Fruit fly (Drosophila melanogaster) whole organism, adult: ENCODE data around the gene tHMG2.

Experiments used
- CG11617 ChIP-seq: fragments of 200-800 bp; sonication (Bioruptor generic); optimal IDR thresholded peaks from 2 replicates; lab custom pipeline; 2017; ENCODE audit warnings: mild to moderate bottlenecking, missing biosample characterization, missing genetic modification reagents, missing genetic modification characterization
- CG12768 ChIP-seq: fragments of 200-800 bp; sonication (Bioruptor generic); optimal IDR thresholded peaks from 2 replicates; lab custom pipeline; 2017; ENCODE audit warnings: missing biosample characterization, missing genetic modification characterization, mild to moderate bottlenecking, moderate library complexity, missing genetic modification reagents
- CG14711 ChIP-seq: fragments of 200-800 bp; sonication (Bioruptor generic); optimal IDR thresholded peaks from 2 replicates; lab custom pipeline; 2018; ENCODE audit warnings: missing biosample characterization, mild to moderate bottlenecking, missing genetic modification characterization, moderate library complexity
- CG1620 ChIP-seq: fragments of 200-800 bp; sonication (Bioruptor generic); optimal IDR thresholded peaks from 2 replicates; lab custom pipeline; 2016; ENCODE audit warnings: missing biosample characterization, missing genetic modification characterization
- CG33017 ChIP-seq: fragments of 200-800 bp; sonication (Bioruptor generic); optimal IDR thresholded peaks from 2 replicates; lab custom pipeline; 2018; ENCODE audit warnings: missing biosample characterization, mild to moderate bottlenecking, missing genetic modification characterization, moderate library complexity
- CG5204 ChIP-seq: fragments of 200-800 bp; sonication (Bioruptor generic); optimal IDR thresholded peaks from 2 replicates; lab custom pipeline; 2016; ENCODE audit warnings: missing biosample characterization, missing genetic modification characterization
- CG7045 ChIP-seq: fragments of 200-800 bp; sonication (Bioruptor generic); optimal IDR thresholded peaks from 2 replicates; lab custom pipeline; 2017; ENCODE audit warnings: missing biosample characterization, mild to moderate bottlenecking, missing genetic modification characterization
- CG7101 ChIP-seq: fragments of 200-800 bp; sonication (Bioruptor generic); optimal IDR thresholded peaks from 2 replicates; lab custom pipeline; 2018; ENCODE audit warnings: missing biosample characterization, mild to moderate bottlenecking, missing genetic modification characterization, moderate library complexity
- Clk ChIP-seq: fragments of 200-800 bp; sonication (Bioruptor generic); optimal IDR thresholded peaks from 2 replicates; lab custom pipeline; 2017; ENCODE audit warnings: missing biosample characterization, missing genetic modification characterization
- Crg-1 ChIP-seq: fragments of 200-800 bp; sonication (Bioruptor generic); optimal IDR thresholded peaks from 2 replicates; lab custom pipeline; 2016; ENCODE audit warnings: missing biosample characterization, missing genetic modification characterization
- Hr96 ChIP-seq: fragments of 200-800 bp; sonication (Bioruptor generic); optimal IDR thresholded peaks from 2 replicates; lab custom pipeline; 2016; ENCODE audit warnings: missing biosample characterization, missing genetic modification characterization
- Mnt ChIP-seq: fragments of 200-800 bp; sonication (Bioruptor generic); optimal IDR thresholded peaks from 2 replicates; lab custom pipeline; 2016; ENCODE audit warnings: missing biosample characterization, mild to moderate bottlenecking, missing genetic modification characterization
- bab1 ChIP-seq: fragments of 200-800 bp; sonication (Bioruptor generic); optimal IDR thresholded peaks from 3 replicates; lab custom pipeline; 2019; ENCODE audit warnings: missing biosample characterization, mild to moderate bottlenecking, missing genetic modification characterization, moderate library complexity
- cic ChIP-seq: fragments of 200-800 bp; sonication (Bioruptor generic); optimal IDR thresholded peaks from 2 replicates; lab custom pipeline; 2017; ENCODE audit warnings: missing biosample characterization, mild to moderate bottlenecking, missing genetic modification characterization, moderate library complexity
- cnc ChIP-seq, 2 experiments: fragments of >200 bp; optimal IDR thresholded peaks; 2 replicates each; lab custom pipeline; 2017
- kay ChIP-seq: fragments of 200-800 bp; sonication (Bioruptor generic); peaks from one replicate; lab custom pipeline; 2016; ENCODE audit warnings: missing biosample characterization, missing genetic modification characterization, borderline replicate concordance
- ovo ChIP-seq: fragments of 200-800 bp; sonication (Bioruptor generic); optimal IDR thresholded peaks from 2 replicates; lab custom pipeline; 2016; ENCODE audit warnings: missing biosample characterization, missing genetic modification characterization
- pad ChIP-seq: fragments of 200-800 bp; sonication (Bioruptor generic); optimal IDR thresholded peaks from 3 replicates; lab custom pipeline; 2017; ENCODE audit warnings: missing biosample characterization, missing genetic modification characterization, mild to moderate bottlenecking, moderate library complexity, missing genetic modification reagents
- tj ChIP-seq: fragments of 200-800 bp; sonication (Bioruptor generic); optimal IDR thresholded peaks from 3 replicates; lab custom pipeline; 2017; ENCODE audit warnings: missing biosample characterization, mild to moderate bottlenecking, missing genetic modification characterization, moderate library complexity
- toe ChIP-seq: fragments of 200-800 bp; sonication (Bioruptor generic); optimal IDR thresholded peaks from 2 replicates; lab custom pipeline; 2016; ENCODE audit warnings: missing biosample characterization, missing genetic modification characterization

Gene tHMG2

DNA sequence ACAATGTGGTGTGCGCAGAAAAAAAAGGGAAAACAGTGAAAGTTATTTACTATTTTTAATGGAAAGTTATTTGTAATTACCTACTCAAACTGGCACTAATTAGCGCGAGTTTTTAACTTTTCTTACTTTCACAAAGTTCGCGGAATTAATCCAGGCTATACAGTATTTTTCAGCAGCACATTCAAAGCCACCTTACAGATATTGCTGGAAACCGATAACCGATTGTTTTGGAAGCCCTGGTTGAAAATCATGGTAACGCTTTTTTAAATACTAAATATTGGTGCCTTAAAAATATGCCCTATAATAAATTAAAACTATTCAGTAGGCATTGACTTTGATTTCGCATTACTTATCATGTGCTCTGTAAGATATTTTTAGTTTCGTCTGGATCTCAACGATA, at the start of gene tHMG2:
Gene tHMG2, plus strand, starts transcription at position 187 of the 400 bp plus-strand sequence.
- TF ChIP-seq CG14711: no peak
- TF ChIP-seq Crg-1 (GFP tag; lab: Kevin White, UChicago): no peak
- TF ChIP-seq Mnt (GFP tag; lab: Kevin White, UChicago): no peak
- no peak for TF ChIP-seq CG12768 (GFP tag; lab: Kevin White, UChicago)
- no peak for TF ChIP-seq tj
- TF ChIP-seq CG7101 (tag; lab: Kevin White, UChicago): no peak
- no peak for TF ChIP-seq cic (GFP tag; lab: Kevin White, UChicago)
- no peak for TF ChIP-seq kay (GFP tag; lab: Kevin White, UChicago)
- TF ChIP-seq cnc (optimal IDR thresholded peaks at IDR 0.05; lab: Kevin White, UChicago): no peak
- no peak for TF ChIP-seq bab1 (GFP tag; lab: Kevin White, UChicago)
- no peak for TF ChIP-seq CG33017 (tag; lab: Kevin White, UChicago)
- no peak for TF ChIP-seq CG1620 (GFP tag; lab: Kevin White, UChicago)
- no peak for TF ChIP-seq Clk (GFP tag; lab: Kevin White, UChicago)
- TF ChIP-seq ovo (GFP tag; lab: Kevin White, UChicago): no peak
- TF ChIP-seq toe (GFP tag; lab: Kevin White, UChicago): no peak
- no peak for TF ChIP-seq CG7045 (GFP tag; lab: Kevin White, UChicago)
- no peak for TF ChIP-seq CG11617
- TF ChIP-seq Hr96 (GFP tag; lab: Kevin White, UChicago): no peak
- no peak for TF ChIP-seq CG5204

DNA sequence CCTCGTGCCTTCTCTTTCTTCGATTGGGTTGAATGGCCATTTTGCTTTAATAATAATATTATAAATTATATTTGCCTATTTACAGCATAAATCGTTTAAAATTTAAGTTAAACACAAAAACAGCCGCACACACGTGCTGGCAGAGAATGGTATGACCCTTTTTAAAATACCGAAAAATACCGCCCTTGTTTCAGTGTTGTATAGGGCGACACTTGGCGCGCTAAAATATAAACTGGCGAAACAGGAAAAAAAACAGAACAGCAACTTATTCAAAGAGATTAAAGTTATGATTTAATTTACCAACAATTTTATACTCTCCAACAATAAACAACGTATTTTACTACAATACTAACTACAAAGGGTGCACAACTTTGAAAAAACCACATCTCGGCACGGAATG, 46.3 kb upstream of the tHMG2 start, which contains the start of gene CG12499:
Gene CG12499, minus strand, starts transcription at position 95 of the 400 bp plus-strand sequence.
- TF ChIP-seq kay (GFP tag; lab: Kevin White, UChicago) (peak; percentile 93), bab1 (GFP tag; lab: Kevin White, UChicago) (peak; percentile 3), cnc (optimal IDR thresholded peaks at IDR 0.05; lab: Kevin White, UChicago) (no peak), Mnt (GFP tag; lab: Kevin White, UChicago) (peak; percentile 93)

DNA sequence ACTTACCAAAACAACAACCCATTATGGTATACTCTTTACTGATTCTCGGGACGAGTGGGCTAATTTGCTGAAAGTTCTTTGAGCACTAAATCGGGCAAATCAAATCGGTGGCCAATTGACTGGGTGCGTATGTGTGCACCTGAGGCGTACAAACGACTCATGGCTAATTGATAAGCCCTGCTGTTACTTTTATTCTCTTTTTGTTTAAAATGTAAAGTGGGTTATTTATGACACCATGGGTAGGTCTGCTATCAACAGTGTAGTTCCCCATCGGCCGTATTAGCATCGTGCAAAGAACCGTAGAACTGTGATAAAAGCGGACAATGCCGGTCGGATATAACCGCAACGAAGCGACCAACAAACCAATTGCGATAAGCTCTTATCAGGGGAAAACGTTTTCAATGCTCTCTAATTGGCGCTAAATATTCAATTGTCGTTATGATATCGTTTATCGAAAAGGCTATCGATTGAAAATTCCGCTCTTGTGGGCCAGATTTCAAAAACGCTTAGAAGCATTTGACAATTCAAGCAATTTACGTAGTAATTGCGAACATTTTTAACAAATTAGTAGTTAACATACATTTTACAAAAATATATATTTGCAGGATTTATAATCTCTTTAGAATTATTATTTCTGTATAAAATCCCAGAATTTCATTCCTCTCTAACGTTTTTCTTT, 45.4 kb upstream of the tHMG2 start, which contains the start of gene CG34288:
Gene CG34288, minus strand, starts transcription at position 69 of the 679 bp plus-strand sequence.
- TF ChIP-seq CG11617 (no peak), Crg-1 (GFP tag; lab: Kevin White, UChicago) (no peak), CG5204 (no peak), kay (GFP tag; lab: Kevin White, UChicago) (peak; percentile 62), CG7101 (tag; lab: Kevin White, UChicago) (peak; percentile 52), CG12768 (GFP tag; lab: Kevin White, UChicago) (peak; percentile 48), Clk (GFP tag; lab: Kevin White, UChicago) (no peak), cnc (optimal IDR thresholded peaks at IDR 0.05; lab: Kevin White, UChicago) (no peak), ovo (GFP tag; lab: Kevin White, UChicago) (no peak), Hr96 (GFP tag; lab: Kevin White, UChicago) (peak; percentile 9), CG7045 (GFP tag; lab: Kevin White, UChicago) (no peak), pad (GFP tag; lab: Kevin White, UChicago) (peak; percentile 14), tj (no peak), CG33017 (tag; lab: Kevin White, UChicago) (peak; percentile 38), Mnt (GFP tag; lab: Kevin White, UChicago) (peak; percentile 75), bab1 (GFP tag; lab: Kevin White, UChicago) (no peak), cic (GFP tag; lab: Kevin White, UChicago) (peak; percentile 87), toe (GFP tag; lab: Kevin White, UChicago) (peak; percentile 15)

DNA sequence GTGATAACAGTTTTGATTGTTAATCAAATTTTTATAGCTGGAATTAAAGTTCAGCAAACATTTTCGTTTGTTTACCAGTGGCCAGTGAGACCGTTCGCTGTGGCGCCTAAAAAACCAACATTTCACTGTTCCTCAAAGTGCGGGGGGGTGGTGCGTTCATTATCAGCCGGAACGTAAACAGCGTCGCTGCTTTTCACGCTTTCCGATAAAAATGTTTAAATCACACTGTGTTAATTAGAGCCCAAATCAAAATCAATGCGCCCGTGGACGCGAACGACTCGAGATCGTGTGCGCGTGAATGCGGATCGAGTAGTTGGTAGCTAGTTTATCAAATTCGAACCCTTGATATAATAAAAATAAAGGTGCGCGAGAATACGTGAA, 44.9 kb upstream of the tHMG2 start, which contains the start of gene CG34376:
Gene CG34376, plus strand, starts transcription at position 226 of the 381 bp plus-strand sequence.
- no peak for TF ChIP-seq tj
- no peak for TF ChIP-seq ovo (GFP tag; lab: Kevin White, UChicago)
- peak; percentile 79 for TF ChIP-seq Mnt (GFP tag; lab: Kevin White, UChicago)
- peak; percentile 74 for TF ChIP-seq CG12768 (GFP tag; lab: Kevin White, UChicago)
- peak; percentile 21 for TF ChIP-seq CG11617
- peak; percentile 15 for TF ChIP-seq CG7101 (tag; lab: Kevin White, UChicago)
- no peak for TF ChIP-seq kay (GFP tag; lab: Kevin White, UChicago)
- peak; percentile 61 for TF ChIP-seq Hr96 (GFP tag; lab: Kevin White, UChicago)
- peak; percentile 27 for TF ChIP-seq Crg-1 (GFP tag; lab: Kevin White, UChicago)
- no peak for TF ChIP-seq CG33017 (tag; lab: Kevin White, UChicago)
- no peak for TF ChIP-seq pad (GFP tag; lab: Kevin White, UChicago)
- TF ChIP-seq cic (GFP tag; lab: Kevin White, UChicago): peak; percentile 60
- no peak for TF ChIP-seq CG1620 (GFP tag; lab: Kevin White, UChicago)
- no peak for TF ChIP-seq CG14711
- peak; percentile 8 for TF ChIP-seq CG5204
- TF ChIP-seq bab1 (GFP tag; lab: Kevin White, UChicago): peak; percentile 48

DNA sequence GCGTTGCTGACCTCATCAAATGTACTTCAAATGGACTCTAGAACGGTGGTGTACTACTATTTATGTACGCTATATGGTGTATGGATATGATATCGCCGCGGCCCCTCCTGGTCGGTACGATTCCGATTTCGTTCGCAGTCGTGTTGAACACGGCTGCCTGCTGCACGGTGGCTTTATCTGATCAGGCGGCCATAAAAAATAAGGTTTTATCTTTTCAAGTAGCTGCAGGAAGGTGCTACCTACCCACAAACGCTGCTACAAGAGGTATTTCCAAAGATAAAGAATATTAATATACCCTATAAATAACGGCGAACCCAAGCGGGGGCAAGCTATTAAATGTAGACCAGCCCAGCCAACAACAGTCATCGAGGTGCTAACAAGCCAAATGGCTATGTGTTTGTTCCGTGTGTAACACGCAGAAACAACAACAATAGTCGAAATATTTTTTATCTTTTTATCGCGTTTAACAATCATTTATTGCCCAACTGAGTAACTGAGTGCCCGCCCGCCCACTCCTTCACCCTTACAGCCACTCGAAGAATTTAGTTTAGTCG, 42.8 kb upstream of the tHMG2 start:
- TF ChIP-seq tj: no peak
- no peak for TF ChIP-seq CG5204
- no peak for TF ChIP-seq CG12768 (GFP tag; lab: Kevin White, UChicago)
- no peak for TF ChIP-seq bab1 (GFP tag; lab: Kevin White, UChicago)
- TF ChIP-seq pad (GFP tag; lab: Kevin White, UChicago): no peak
- no peak for TF ChIP-seq Mnt (GFP tag; lab: Kevin White, UChicago)
- TF ChIP-seq ovo (GFP tag; lab: Kevin White, UChicago): no peak
- no peak for TF ChIP-seq Clk (GFP tag; lab: Kevin White, UChicago)
- TF ChIP-seq cic (GFP tag; lab: Kevin White, UChicago): no peak
- TF ChIP-seq CG7045 (GFP tag; lab: Kevin White, UChicago): no peak
- no peak for TF ChIP-seq cnc (optimal IDR thresholded peaks at IDR 0.05; lab: Kevin White, UChicago)
- no peak for TF ChIP-seq CG14711
- TF ChIP-seq CG33017 (tag; lab: Kevin White, UChicago): no peak
